Worm (Caenorhabditis elegans) whole organism, L4 larva: Measurements from ENCODE around the gene T16H12.2.

Experiments used
- F44E2.7 ChIP-seq: fragments of 200-800 bp; sonication (Bioruptor generic); IDR thresholded peaks from 2 replicates; pipeline ENCODE4 v2.1.2; 2022; ENCODE audit warnings: missing genetic modification characterization, missing compliant biosample characterization
- T20F7.1 ChIP-seq: fragments of 200-800 bp; sonication (Bioruptor generic); optimal IDR thresholded peaks from 2 replicates; lab custom pipeline; 2018; ENCODE audit warnings: mild to moderate bottlenecking, missing genetic modification characterization, missing compliant biosample characterization
- Y5F2A.4 ChIP-seq: fragments of 200-800 bp; sonication (Bioruptor generic); optimal IDR thresholded peaks from 2 replicates; lab custom pipeline; 2018; ENCODE audit warnings: mild to moderate bottlenecking, missing genetic modification characterization, missing compliant biosample characterization
- aha-1 ChIP-seq: fragments of 150-350 bp; peaks from one replicate; lab custom pipeline; 2014; ENCODE audit warnings: missing biosample characterization, missing genetic modification characterization
- arid-1 ChIP-seq: fragments of 200-800 bp; sonication (Bioruptor generic); conservative IDR thresholded peaks from 2 replicates; pipeline ENCODE4 v1.3.6; 2022; ENCODE audit warnings: missing genetic modification reagents, missing genetic modification characterization, missing compliant biosample characterization
- attf-4 ChIP-seq: sonication (generic microtip); optimal IDR thresholded peaks from 3 replicates; lab custom pipeline; 2017; ENCODE audit warnings: missing biosample characterization, missing genetic modification characterization
- ceh-28 ChIP-seq: fragments of 150-350 bp; optimal IDR thresholded peaks from 2 replicates; lab custom pipeline; 2014; ENCODE audit warnings: missing biosample characterization, missing genetic modification reagents, missing genetic modification characterization
- ceh-32 ChIP-seq: sonication (generic microtip); optimal IDR thresholded peaks from 2 replicates; lab custom pipeline; 2016; ENCODE audit warnings: mild to moderate bottlenecking, missing genetic modification characterization, missing compliant biosample characterization; ENCODE audit not compliant: poor library complexity
- ceh-44 ChIP-seq: fragments of 200-800 bp; sonication (Bioruptor generic); IDR thresholded peaks from 2 replicates; pipeline ENCODE4 v1.3.6; 2022; ENCODE audit warnings: missing genetic modification reagents, missing genetic modification characterization, missing compliant biosample characterization
- ceh-62 ChIP-seq: sonication (generic microtip); optimal IDR thresholded peaks from 2 replicates; lab custom pipeline; 2017; ENCODE audit warnings: missing biosample characterization, missing genetic modification characterization
- cey-2 ChIP-seq: sonication (generic microtip); optimal IDR thresholded peaks from 3 replicates; lab custom pipeline; 2017; ENCODE audit warnings: missing genetic modification characterization, mild to moderate bottlenecking, missing compliant biosample characterization, antibody characterized with exemption, borderline replicate concordance; ENCODE audit not compliant: insufficient read depth
- ctbp-1 ChIP-seq: fragments of 200-800 bp; sonication (Bioruptor generic); IDR thresholded peaks from 2 replicates; pipeline ENCODE4 v1.3.6; 2022; ENCODE audit warnings: missing genetic modification reagents, missing genetic modification characterization, missing compliant biosample characterization
- daf-8 ChIP-seq: fragments of 200-800 bp; sonication (Bioruptor generic); IDR thresholded peaks from 2 replicates; pipeline ENCODE4 v1.3.6; 2022; ENCODE audit warnings: missing genetic modification characterization, missing compliant biosample characterization
- dmd-6 ChIP-seq: fragments of 200-800 bp; sonication (Bioruptor generic); IDR thresholded peaks from 2 replicates; pipeline ENCODE4 v1.3.6; 2022; ENCODE audit warnings: missing genetic modification reagents, missing genetic modification characterization, missing compliant biosample characterization
- dpl-1 ChIP-seq: fragments of 150-350 bp; optimal IDR thresholded peaks from 2 replicates; lab custom pipeline; 2014; ENCODE audit warnings: missing biosample characterization, missing genetic modification reagents, missing genetic modification characterization
- duxl-1 ChIP-seq: sonication (generic microtip); optimal IDR thresholded peaks from 2 replicates; lab custom pipeline; 2016; ENCODE audit warnings: mild to moderate bottlenecking, missing genetic modification characterization, moderate library complexity, missing compliant biosample characterization; ENCODE audit not compliant: poor library complexity
- fos-1 ChIP-seq: fragments of 150-350 bp; optimal IDR thresholded peaks from 2 replicates; lab custom pipeline; 2014; ENCODE audit warnings: missing biosample characterization, missing genetic modification characterization
- gei-8 ChIP-seq: fragments of 200-800 bp; sonication (Bioruptor generic); optimal IDR thresholded peaks from 2 replicates; lab custom pipeline; 2018; ENCODE audit warnings: mild to moderate bottlenecking, missing genetic modification characterization, missing compliant biosample characterization
- hlh-11 ChIP-seq: fragments of 200-800 bp; sonication (Bioruptor generic); optimal IDR thresholded peaks from 2 replicates; lab custom pipeline; 2018; ENCODE audit warnings: mild to moderate bottlenecking, missing genetic modification characterization, missing compliant biosample characterization
- lim-7 ChIP-seq: fragments of 200-800 bp; sonication (Bioruptor generic); IDR thresholded peaks from 2 replicates; pipeline ENCODE4 v1.3.6; 2022; ENCODE audit warnings: missing genetic modification characterization, missing compliant biosample characterization
- lin-1 ChIP-seq: fragments of 200-800 bp; sonication (Bioruptor generic); IDR thresholded peaks from 2 replicates; pipeline ENCODE4 v1.3.6; 2022; ENCODE audit warnings: missing genetic modification reagents, missing genetic modification characterization, missing compliant biosample characterization
- lin-13 ChIP-seq: fragments of 150-350 bp; optimal IDR thresholded peaks from 2 replicates; lab custom pipeline; 2014; ENCODE audit warnings: missing biosample characterization, missing genetic modification reagents, missing genetic modification characterization
- lin-29 ChIP-seq: fragments of 200-800 bp; sonication (Bioruptor generic); IDR thresholded peaks from 2 replicates; pipeline ENCODE4 v1.3.6; 2022; ENCODE audit warnings: missing genetic modification reagents, missing genetic modification characterization, missing compliant biosample characterization
- lir-3 ChIP-seq: sonication (generic microtip); optimal IDR thresholded peaks from 2 replicates; lab custom pipeline; 2016; ENCODE audit warnings: mild to moderate bottlenecking, missing genetic modification characterization, missing compliant biosample characterization
- mdl-1 ChIP-seq, 2 experiments: fragments of 150-350 bp in 1 of 2; sonication (generic microtip) in 1 of 2; optimal IDR thresholded peaks; 2 replicates each; lab custom pipeline; 2014 to 2017; ENCODE audit warnings: missing biosample characterization in 2 of 2, missing genetic modification characterization in 2 of 2
- mdt-29 ChIP-seq: fragments of 200-800 bp; sonication (Bioruptor generic); IDR thresholded peaks from 2 replicates; pipeline ENCODE4 v1.3.6; 2022; ENCODE audit warnings: missing genetic modification reagents, missing genetic modification characterization, missing compliant biosample characterization
- mxl-2 ChIP-seq: fragments of 200-800 bp; sonication (Bioruptor generic); conservative IDR thresholded peaks from 2 replicates; pipeline ENCODE4 v1.3.6; 2022; ENCODE audit warnings: missing genetic modification reagents, missing genetic modification characterization, missing compliant biosample characterization
- mxl-3 ChIP-seq: fragments of 200-800 bp; sonication (Bioruptor generic); optimal IDR thresholded peaks from 2 replicates; lab custom pipeline; 2018; ENCODE audit warnings: mild to moderate bottlenecking, missing genetic modification characterization, missing compliant biosample characterization
- nhr-111 ChIP-seq: fragments of 200-800 bp; sonication (Bioruptor generic); optimal IDR thresholded peaks from 2 replicates; lab custom pipeline; 2018; ENCODE audit warnings: mild to moderate bottlenecking, missing genetic modification characterization, missing compliant biosample characterization
- nhr-25 ChIP-seq: sonication (generic microtip); optimal IDR thresholded peaks from 2 replicates; lab custom pipeline; 2017; ENCODE audit warnings: missing genetic modification characterization, mild to moderate bottlenecking, missing compliant biosample characterization, antibody characterized with exemption, moderate library complexity, borderline replicate concordance; ENCODE audit not compliant: insufficient read depth
- nhr-41 ChIP-seq: fragments of 200-800 bp; sonication (Bioruptor generic); IDR thresholded peaks from 2 replicates; pipeline ENCODE4 v1.3.6; 2022; ENCODE audit warnings: missing genetic modification reagents, missing genetic modification characterization, missing compliant biosample characterization
- nhr-76 ChIP-seq: fragments of 150-350 bp; optimal IDR thresholded peaks from 2 replicates; lab custom pipeline; 2014; ENCODE audit warnings: missing biosample characterization, missing genetic modification characterization
- nhr-77 ChIP-seq: fragments of 150-350 bp; optimal IDR thresholded peaks from 2 replicates; lab custom pipeline; 2014; ENCODE audit warnings: missing biosample characterization, missing genetic modification characterization
- pha-4 ChIP-seq, 2 experiments: fragments of 150-350 bp in 1 of 2; fragments of 200-800 bp in 1 of 2; sonication (Bioruptor generic) in 1 of 2; IDR thresholded peaks in 1 of 2; optimal IDR thresholded peaks in 1 of 2; 2 replicates each; pipeline versions ENCODE4 v1.3.6 to Lab custom; 2014 to 2022; ENCODE audit warnings: missing genetic modification characterization in 2 of 2, missing genetic modification reagents in 2 of 2, missing biosample characterization in 1 of 2, missing compliant biosample characterization in 1 of 2
- php-3 ChIP-seq: fragments of 200-800 bp; sonication (Bioruptor generic); IDR thresholded peaks from 2 replicates; pipeline ENCODE4 v1.3.6; 2022; ENCODE audit warnings: missing genetic modification reagents, missing genetic modification characterization, missing compliant biosample characterization
- pqm-1 ChIP-seq: sonication (generic microtip); optimal IDR thresholded peaks from 2 replicates; lab custom pipeline; 2017; ENCODE audit warnings: missing biosample characterization, missing genetic modification characterization
- saeg-2 ChIP-seq: fragments of 200-800 bp; sonication (Bioruptor generic); IDR thresholded peaks from 2 replicates; pipeline ENCODE4 v1.3.6; 2022; ENCODE audit warnings: missing genetic modification reagents, missing genetic modification characterization, missing compliant biosample characterization
- set-16 ChIP-seq: fragments of 200-800 bp; sonication (Bioruptor generic); IDR thresholded peaks from 2 replicates; pipeline ENCODE4 v1.3.6; 2022; ENCODE audit warnings: missing genetic modification reagents, missing genetic modification characterization, missing compliant biosample characterization
- skn-1 ChIP-seq: fragments of 150-350 bp; optimal IDR thresholded peaks from 2 replicates; lab custom pipeline; 2014; ENCODE audit warnings: missing biosample characterization, missing genetic modification characterization
- snpc-1.2 ChIP-seq: fragments of 200-800 bp; sonication (Bioruptor generic); IDR thresholded peaks from 2 replicates; pipeline ENCODE4 v1.3.6; 2022; ENCODE audit warnings: missing genetic modification reagents, missing genetic modification characterization, missing compliant biosample characterization
- snpc-4 ChIP-seq: fragments of 150-350 bp; optimal IDR thresholded peaks from 2 replicates; lab custom pipeline; 2014; ENCODE audit warnings: missing biosample characterization, missing genetic modification characterization
- spr-1 ChIP-seq: sonication (generic microtip); optimal IDR thresholded peaks from 2 replicates; lab custom pipeline; 2016; ENCODE audit warnings: mild to moderate bottlenecking, missing genetic modification characterization, missing compliant biosample characterization
- spr-3 ChIP-seq: fragments of 200-800 bp; sonication (Bioruptor generic); optimal IDR thresholded peaks from 2 replicates; lab custom pipeline; 2018; ENCODE audit warnings: mild to moderate bottlenecking, missing genetic modification characterization, missing compliant biosample characterization
- tag-97 ChIP-seq: fragments of 200-800 bp; sonication (Bioruptor generic); IDR thresholded peaks from 2 replicates; pipeline ENCODE4 v1.3.6; 2022; ENCODE audit warnings: missing genetic modification characterization, missing compliant biosample characterization
- tra-1 ChIP-seq: fragments of 200-800 bp; sonication (Bioruptor generic); IDR thresholded peaks from 2 replicates; pipeline ENCODE4 v1.3.6; 2022; ENCODE audit warnings: missing genetic modification reagents, missing genetic modification characterization, missing compliant biosample characterization
- unc-39 ChIP-seq: sonication (generic microtip); optimal IDR thresholded peaks from 2 replicates; lab custom pipeline; 2017; ENCODE audit warnings: missing biosample characterization, missing genetic modification characterization
- vab-7 ChIP-seq: fragments of 200-800 bp; sonication (Bioruptor generic); IDR thresholded peaks from 2 replicates; pipeline ENCODE4 v1.3.6; 2022; ENCODE audit warnings: missing genetic modification reagents, missing genetic modification characterization, missing compliant biosample characterization
- zfp-2 ChIP-seq: sonication (generic microtip); optimal IDR thresholded peaks from 2 replicates; lab custom pipeline; 2016; ENCODE audit warnings: mild to moderate bottlenecking, missing genetic modification characterization, missing compliant biosample characterization
- zip-11 ChIP-seq: fragments of 200-800 bp; sonication (Bioruptor generic); IDR thresholded peaks from 2 replicates; pipeline ENCODE4 v1.3.6; 2022; ENCODE audit warnings: missing genetic modification characterization, missing compliant biosample characterization
- zip-2 ChIP-seq: fragments of 150-350 bp; optimal IDR thresholded peaks from 2 replicates; lab custom pipeline; 2014; ENCODE audit warnings: missing biosample characterization, missing genetic modification characterization
- ztf-7 ChIP-seq: fragments of 150-350 bp; optimal IDR thresholded peaks from 2 replicates; lab custom pipeline; 2014; ENCODE audit warnings: missing biosample characterization, missing genetic modification characterization

The T16H12.2 gene

ce11 chrIII:10096525-10096972, 10.5 kb downstream of the T16H12.2 start (continued):
- TF ChIP-seq tra-1 (GFP tag; lab: Robert Waterston, UW) (peak; percentile 84), zfp-2 (tag; lab: Kevin White, UChicago) (no peak), ceh-32 (tag; lab: Kevin White, UChicago) (no peak), attf-4 (tag; lab: Kevin White, UChicago) (no peak), fos-1 (tag; lab: Kevin White, UChicago) (no peak), tag-97 (GFP tag; lab: Robert Waterston, UW) (no peak), lin-29 (GFP tag; lab: Robert Waterston, UW) (no peak), arid-1 (GFP tag; lab: Robert Waterston, UW) (peak; percentile 65), F44E2.7 (GFP tag; lab: Robert Waterston, UW) (no peak), ceh-62 (no peak), lim-7 (GFP tag; lab: Robert Waterston, UW) (no peak), zip-11 (GFP tag; lab: Robert Waterston, UW) (no peak), spr-1 (tag; lab: Kevin White, UChicago) (peak; percentile 59), unc-39 (tag; lab: Kevin White, UChicago) (no peak), mdl-1 (tag; optimal IDR thresholded peaks at IDR 0.05; lab: Kevin White, UChicago) (peak; percentile 98 to 99), lin-13 (GFP tag; lab: Kevin White, UChicago) (peak; percentile 38), Y5F2A.4 (GFP tag; lab: Kevin White, UChicago) (no peak), nhr-111 (GFP tag; lab: Kevin White, UChicago) (no peak), T20F7.1 (GFP tag; lab: Kevin White, UChicago) (peak; percentile 66), aha-1 (tag; lab: Kevin White, UChicago) (peak; percentile 98), mxl-3 (GFP tag; lab: Kevin White, UChicago) (peak; percentile 87), lir-3 (tag; lab: Kevin White, UChicago) (no peak), saeg-2 (GFP tag; lab: Robert Waterston, UW) (peak; percentile 50; the same call in 1 of the 2 replicates), ctbp-1 (GFP tag; lab: Robert Waterston, UW) (peak; percentile 85), zip-2 (no peak), hlh-11 (tag; lab: Kevin White, UChicago) (peak; percentile 98), vab-7 (GFP tag; lab: Robert Waterston, UW) (0 out of 2 replicates have a peak, but pooled peaks have one; percentile 41), nhr-77 (tag; lab: Kevin White, UChicago) (peak; percentile 34), pqm-1 (tag; lab: Kevin White, UChicago) (peak; percentile 27), ceh-44 (no peak), ceh-28 (tag; lab: Kevin White, UChicago) (peak; percentile 74), nhr-25 (tag; lab: Kevin White, UChicago) (peak; percentile 67), nhr-41 (no peak), mxl-2 (GFP tag; lab: Robert Waterston, UW) (0 out of 2 replicates have a peak, but pooled peaks have one; percentile 4), skn-1 (tag; lab: Kevin White, UChicago) (no peak), dmd-6 (peak; percentile 89), snpc-4 (tag; lab: Kevin White, UChicago) (no peak), set-16 (GFP tag; lab: Robert Waterston, UW) (peak; percentile 53), pha-4 (GFP tag; IDR thresholded peaks at IDR 0.05; lab: Robert Waterston, UW) (peak; percentile 67), pha-4 (tag; optimal IDR thresholded peaks at IDR 0.05; lab: Kevin White, UChicago) (peak; percentile 85), gei-8 (peak; percentile 17), spr-3 (GFP tag; lab: Kevin White, UChicago) (peak; percentile 22), dpl-1 (GFP tag; lab: Kevin White, UChicago) (peak; percentile 62), lin-1 (GFP tag; lab: Robert Waterston, UW) (peak; percentile 80), duxl-1 (tag; lab: Kevin White, UChicago) (no peak), snpc-1.2 (GFP tag; lab: Robert Waterston, UW) (no peak), cey-2 (peak; percentile 34), daf-8 (GFP tag; lab: Robert Waterston, UW) (no peak), php-3 (GFP tag; lab: Robert Waterston, UW) (peak; percentile 79), mdt-29 (GFP tag; lab: Robert Waterston, UW) (no peak), nhr-76 (tag; lab: Kevin White, UChicago) (no peak), ztf-7 (tag; lab: Kevin White, UChicago) (no peak)
